Worm (Caenorhabditis elegans) whole organism, early embryonic: ENCODE measurements around the gene moc-6.

Source experiments
- F13C5.2 ChIP-seq: sonication (generic microtip); optimal IDR thresholded peaks from 2 replicates; lab custom pipeline; 2017; ENCODE audit warnings: mild to moderate bottlenecking, missing genetic modification characterization, inconsistent platforms, missing compliant biosample characterization
- ama-1 ChIP-seq: fragments of 150-350 bp; optimal IDR thresholded peaks from 2 replicates; lab custom pipeline; 2014
- ceh-13 ChIP-seq: fragments of 200-800 bp; sonication (Bioruptor generic); optimal IDR thresholded peaks from 2 replicates; lab custom pipeline; 2018; ENCODE audit warnings: mild to moderate bottlenecking, missing genetic modification characterization, missing compliant biosample characterization
- ceh-36 ChIP-seq: sonication (generic microtip); optimal IDR thresholded peaks from 2 replicates; lab custom pipeline; 2016; ENCODE audit warnings: missing genetic modification characterization, inconsistent platforms, missing compliant biosample characterization
- flt-1 ChIP-seq: fragments of 200-800 bp; sonication (Bioruptor generic); IDR thresholded peaks from 2 replicates; pipeline ENCODE4 v1.3.6; 2022; ENCODE audit warnings: missing genetic modification characterization, missing compliant biosample characterization
- hmbx-1 ChIP-seq: sonication (generic microtip); optimal IDR thresholded peaks from 2 replicates; lab custom pipeline; 2016; ENCODE audit warnings: mild to moderate bottlenecking, missing genetic modification characterization, missing compliant biosample characterization
- hmg-4 ChIP-seq: fragments of 200-800 bp; sonication (Bioruptor generic); optimal IDR thresholded peaks from 2 replicates; lab custom pipeline; 2018; ENCODE audit warnings: mild to moderate bottlenecking, missing genetic modification characterization, missing compliant biosample characterization
- hnd-1 ChIP-seq: sonication (generic microtip); optimal IDR thresholded peaks from 2 replicates; lab custom pipeline; 2016; ENCODE audit warnings: missing genetic modification characterization, missing compliant biosample characterization
- sea-1 ChIP-seq: fragments of 200-800 bp; sonication (Bioruptor generic); conservative IDR thresholded peaks from 2 replicates; pipeline ENCODE4 v1.3.6; 2022; ENCODE audit warnings: missing genetic modification characterization, missing compliant biosample characterization
- tbx-37 ChIP-seq: fragments of 200-800 bp; sonication (Bioruptor generic); conservative IDR thresholded peaks from 2 replicates; pipeline ENCODE4 v1.3.6; 2022; ENCODE audit warnings: missing genetic modification reagents, missing genetic modification characterization, missing compliant biosample characterization
- tra-4 ChIP-seq: sonication (generic microtip); optimal IDR thresholded peaks from 2 replicates; lab custom pipeline; 2017; ENCODE audit warnings: missing genetic modification characterization, missing compliant biosample characterization

- TF ChIP-seq sea-1 (GFP tag; lab: Robert Waterston, UW) (no peak), ceh-13 (no peak), F13C5.2 (no peak), ama-1 (lab: Kevin White, UChicago) (no peak), tbx-37 (GFP tag; lab: Robert Waterston, UW) (no peak), flt-1 (GFP tag; lab: Robert Waterston, UW) (no peak), tra-4 (tag; lab: Kevin White, UChicago) (no peak), ceh-36 (tag; lab: Kevin White, UChicago) (no peak), hmbx-1 (tag; lab: Kevin White, UChicago) (no peak), hnd-1 (tag; lab: Kevin White, UChicago) (no peak), hmg-4 (GFP tag; lab: Kevin White, UChicago) (no peak)
These were observed 22.9 kb downstream of the moc-6 start, which contains the start of gene ZC155.2 for ce11 chrIII:5218687-5219086.
